Worm (Caenorhabditis elegans) whole organism, L4 larva: Measurements from ENCODE around the gene ceh-90.

Experiments
- F37D6.2 ChIP-seq: sonication (generic microtip); optimal IDR thresholded peaks from 2 replicates; lab custom pipeline; 2016; ENCODE audit warnings: mild to moderate bottlenecking, missing genetic modification characterization, missing compliant biosample characterization
- F49E8.2 ChIP-seq: sonication (generic microtip); optimal IDR thresholded peaks from 2 replicates; lab custom pipeline; 2016; ENCODE audit warnings: missing compliant biosample characterization, mild to moderate bottlenecking, missing genetic modification characterization, borderline replicate concordance
- T20F7.1 ChIP-seq: fragments of 200-800 bp; sonication (Bioruptor generic); optimal IDR thresholded peaks from 2 replicates; lab custom pipeline; 2018; ENCODE audit warnings: mild to moderate bottlenecking, missing genetic modification characterization, missing compliant biosample characterization
- ZK337.2 ChIP-seq: fragments of 200-800 bp; sonication (Bioruptor generic); IDR thresholded peaks from 2 replicates; pipeline ENCODE4 v1.3.6; 2022; ENCODE audit warnings: missing genetic modification reagents, missing genetic modification characterization, missing compliant biosample characterization
- aha-1 ChIP-seq: fragments of 150-350 bp; peaks from one replicate; lab custom pipeline; 2014; ENCODE audit warnings: missing biosample characterization, missing genetic modification characterization
- ceh-44 ChIP-seq: fragments of 200-800 bp; sonication (Bioruptor generic); IDR thresholded peaks from 2 replicates; pipeline ENCODE4 v1.3.6; 2022; ENCODE audit warnings: missing genetic modification reagents, missing genetic modification characterization, missing compliant biosample characterization
- ceh-82 ChIP-seq: sonication (generic microtip); optimal IDR thresholded peaks from 2 replicates; lab custom pipeline; 2017; ENCODE audit warnings: missing biosample characterization, missing genetic modification characterization
- daf-16 ChIP-seq, 3 experiments: sonication (generic microtip); optimal IDR thresholded peaks; 2 replicates each; lab custom pipeline; 2016 to 2017; ENCODE audit warnings: missing genetic modification characterization in 3 of 3, missing genetic modification reagents in 3 of 3, mild to moderate bottlenecking in 2 of 3, missing compliant biosample characterization in 2 of 3, missing biosample characterization in 1 of 3, moderate library complexity in 1 of 3
- daf-19 ChIP-seq: fragments of 200-800 bp; sonication (Bioruptor generic); conservative IDR thresholded peaks from 2 replicates; pipeline ENCODE4 v1.3.6; 2022; ENCODE audit warnings: missing genetic modification characterization, missing compliant biosample characterization
- dmd-6 ChIP-seq: fragments of 200-800 bp; sonication (Bioruptor generic); IDR thresholded peaks from 2 replicates; pipeline ENCODE4 v1.3.6; 2022; ENCODE audit warnings: missing genetic modification reagents, missing genetic modification characterization, missing compliant biosample characterization
- dve-1 ChIP-seq: sonication (generic microtip); optimal IDR thresholded peaks from 2 replicates; lab custom pipeline; 2017; ENCODE audit warnings: antibody characterized with exemption, mild to moderate bottlenecking, missing genetic modification characterization, missing compliant biosample characterization; ENCODE audit not compliant: insufficient read depth
- egl-43 ChIP-seq: fragments of 200-800 bp; sonication (Bioruptor generic); IDR thresholded peaks from 2 replicates; pipeline ENCODE4 v1.3.6; 2022; ENCODE audit warnings: missing genetic modification reagents, missing genetic modification characterization, missing compliant biosample characterization
- fos-1 ChIP-seq: fragments of 150-350 bp; optimal IDR thresholded peaks from 2 replicates; lab custom pipeline; 2014; ENCODE audit warnings: missing biosample characterization, missing genetic modification characterization
- hif-1 ChIP-seq, 2 experiments: sonication (generic microtip); optimal IDR thresholded peaks; 2 replicates each; lab custom pipeline; 2016 to 2017; ENCODE audit warnings: missing compliant biosample characterization in 2 of 2, missing genetic modification characterization in 2 of 2, missing genetic modification reagents in 2 of 2, missing genotype in 2 of 2, mild to moderate bottlenecking in 1 of 2
- hlh-11 ChIP-seq: fragments of 200-800 bp; sonication (Bioruptor generic); optimal IDR thresholded peaks from 2 replicates; lab custom pipeline; 2018; ENCODE audit warnings: mild to moderate bottlenecking, missing genetic modification characterization, missing compliant biosample characterization
- hlh-30 ChIP-seq: sonication (generic microtip); optimal IDR thresholded peaks from 2 replicates; lab custom pipeline; 2017; ENCODE audit warnings: antibody characterized with exemption, mild to moderate bottlenecking, missing genetic modification characterization, missing compliant biosample characterization; ENCODE audit not compliant: insufficient read depth
- lin-1 ChIP-seq: fragments of 200-800 bp; sonication (Bioruptor generic); IDR thresholded peaks from 2 replicates; pipeline ENCODE4 v1.3.6; 2022; ENCODE audit warnings: missing genetic modification reagents, missing genetic modification characterization, missing compliant biosample characterization
- lin-15B ChIP-seq: fragments of 150-350 bp; sonication (generic microtip); optimal IDR thresholded peaks from 3 replicates; lab custom pipeline; 2014; ENCODE audit warnings: missing biosample characterization, missing genetic modification characterization
- lin-38 ChIP-seq: fragments of 200-800 bp; sonication (Bioruptor generic); IDR thresholded peaks from 2 replicates; pipeline ENCODE4 v1.3.6; 2022; ENCODE audit warnings: missing genetic modification reagents, missing genetic modification characterization, missing compliant biosample characterization
- mdl-1 ChIP-seq, 2 experiments: fragments of 150-350 bp in 1 of 2; sonication (generic microtip) in 1 of 2; optimal IDR thresholded peaks; 2 replicates each; lab custom pipeline; 2014 to 2017; ENCODE audit warnings: missing biosample characterization in 2 of 2, missing genetic modification characterization in 2 of 2
- mep-1 ChIP-seq: fragments of 150-350 bp; sonication (generic microtip); optimal IDR thresholded peaks from 3 replicates; lab custom pipeline; 2014; ENCODE audit warnings: missing biosample characterization, missing genetic modification characterization
- mes-2 ChIP-seq: sonication (generic microtip); optimal IDR thresholded peaks from 2 replicates; lab custom pipeline; 2016; ENCODE audit warnings: missing genotype, mild to moderate bottlenecking, missing genetic modification characterization, missing compliant biosample characterization; ENCODE audit not compliant: poor library complexity, severe bottlenecking
- nhr-102 ChIP-seq: sonication (generic microtip); optimal IDR thresholded peaks from 2 replicates; lab custom pipeline; 2016; ENCODE audit warnings: mild to moderate bottlenecking, missing genetic modification characterization, moderate library complexity, missing compliant biosample characterization
- nhr-28 ChIP-seq: fragments of 150-350 bp; optimal IDR thresholded peaks from 2 replicates; lab custom pipeline; 2014; ENCODE audit warnings: missing biosample characterization, missing genetic modification characterization
- nhr-41 ChIP-seq: fragments of 200-800 bp; sonication (Bioruptor generic); IDR thresholded peaks from 2 replicates; pipeline ENCODE4 v1.3.6; 2022; ENCODE audit warnings: missing genetic modification reagents, missing genetic modification characterization, missing compliant biosample characterization
- nhr-42 ChIP-seq: fragments of 200-800 bp; sonication (Bioruptor generic); IDR thresholded peaks from 2 replicates; pipeline ENCODE4 v1.3.6; 2022; ENCODE audit warnings: missing genetic modification characterization, missing compliant biosample characterization
- nhr-6 ChIP-seq: fragments of 150-350 bp; optimal IDR thresholded peaks from 2 replicates; lab custom pipeline; 2014; ENCODE audit warnings: missing biosample characterization, missing genetic modification characterization
- nhr-77 ChIP-seq: fragments of 150-350 bp; optimal IDR thresholded peaks from 2 replicates; lab custom pipeline; 2014; ENCODE audit warnings: missing biosample characterization, missing genetic modification characterization
- php-3 ChIP-seq: fragments of 200-800 bp; sonication (Bioruptor generic); IDR thresholded peaks from 2 replicates; pipeline ENCODE4 v1.3.6; 2022; ENCODE audit warnings: missing genetic modification reagents, missing genetic modification characterization, missing compliant biosample characterization
- snpc-4 ChIP-seq: fragments of 150-350 bp; optimal IDR thresholded peaks from 2 replicates; lab custom pipeline; 2014; ENCODE audit warnings: missing biosample characterization, missing genetic modification characterization
- unc-62 ChIP-seq, 3 experiments: fragments of 150-350 bp in 1 of 3; sonication (generic microtip); optimal IDR thresholded peaks in 2 of 3; peaks in 1 of 3; 1 replicate in 1 of 3; 2 replicates in 2 of 3; lab custom pipeline; 2014 to 2017; ENCODE audit warnings: missing biosample characterization in 3 of 3, missing genetic modification characterization in 3 of 3, missing genetic modification reagents in 3 of 3, missing genotype in 1 of 3
- zfp-3 ChIP-seq: fragments of 200-800 bp; sonication (Bioruptor generic); conservative IDR thresholded peaks from 2 replicates; pipeline ENCODE4 v1.3.6; 2022; ENCODE audit warnings: missing genetic modification reagents, missing genetic modification characterization, missing compliant biosample characterization
- zip-11 ChIP-seq: fragments of 200-800 bp; sonication (Bioruptor generic); IDR thresholded peaks from 2 replicates; pipeline ENCODE4 v1.3.6; 2022; ENCODE audit warnings: missing genetic modification characterization, missing compliant biosample characterization
- ztf-7 ChIP-seq: fragments of 150-350 bp; optimal IDR thresholded peaks from 2 replicates; lab custom pipeline; 2014; ENCODE audit warnings: missing biosample characterization, missing genetic modification characterization

Gene ceh-90

DNA sequence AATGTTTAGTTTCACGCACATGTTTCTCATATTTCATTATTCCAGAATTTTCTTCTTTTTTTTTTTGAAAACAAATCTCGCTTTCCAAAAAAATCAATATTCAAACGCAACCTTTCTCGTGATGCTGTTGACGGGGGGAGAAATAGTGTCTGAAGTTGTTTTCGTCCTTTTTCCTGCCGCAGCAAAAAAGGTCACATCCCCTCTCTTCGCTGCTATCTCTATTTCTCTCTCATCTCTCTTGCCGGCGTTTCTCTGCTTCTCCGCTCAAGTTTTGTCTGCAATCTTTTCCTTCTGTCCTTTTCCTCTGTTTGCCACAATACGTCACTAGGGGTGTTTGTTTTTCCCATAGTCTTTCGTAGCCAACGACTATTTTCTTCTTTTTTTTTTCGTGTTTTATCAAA lies 10.1 kb downstream of the ceh-90 start (continued):
- TF ChIP-seq F49E8.2 (tag; lab: Kevin White, UChicago) (no peak), dve-1 (peak; percentile 91), nhr-41 (GFP tag; lab: Robert Waterston, UW) (0 out of 2 replicates have a peak, but pooled peaks have one; percentile 33), lin-1 (GFP tag; lab: Robert Waterston, UW) (0 out of 2 replicates have a peak, but pooled peaks have one; percentile 30), snpc-4 (tag; lab: Kevin White, UChicago) (no peak), F37D6.2 (tag; lab: Kevin White, UChicago) (peak; percentile 16), aha-1 (tag; lab: Kevin White, UChicago) (peak; percentile 18), mes-2 (peak; percentile 66), T20F7.1 (GFP tag; lab: Kevin White, UChicago) (peak; percentile 48), mep-1 (tag; lab: Kevin White, UChicago) (peak; percentile 88), nhr-42 (GFP tag; lab: Robert Waterston, UW) (peak; percentile 41; the same call in 1 of the 2 replicates), nhr-102 (tag; lab: Kevin White, UChicago) (peak; percentile 22), ztf-7 (tag; lab: Kevin White, UChicago) (peak; percentile 2), dmd-6 (GFP tag; lab: Robert Waterston, UW) (peak; percentile 73)

DNA sequence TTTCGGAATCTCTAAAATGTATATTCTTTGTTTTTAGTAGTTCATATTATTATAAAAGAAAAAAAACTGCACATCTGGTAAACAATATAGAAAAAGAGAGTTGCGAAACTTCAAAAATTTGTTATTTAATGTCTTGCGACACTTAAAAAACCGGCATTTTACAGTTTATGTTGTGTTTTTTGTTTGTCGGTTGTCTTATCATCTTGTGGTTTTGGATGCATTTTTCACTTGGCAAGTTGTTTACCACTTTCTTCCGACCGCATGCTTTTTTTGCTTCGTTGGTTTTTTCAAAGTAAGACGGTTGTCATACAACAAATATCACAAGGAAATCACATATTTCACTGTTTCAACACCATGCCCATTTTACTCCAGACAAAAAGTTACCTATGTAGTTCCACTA lies 11.2 kb downstream of the ceh-90 start:
- TF ChIP-seq nhr-77 (tag; lab: Kevin White, UChicago), result peak; percentile 43
- TF ChIP-seq hif-1 (tag; optimal IDR thresholded peaks at IDR 0.05; lab: Kevin White, UChicago), result no peak
- no peak for TF ChIP-seq ceh-44 (GFP tag; lab: Robert Waterston, UW)
- TF ChIP-seq unc-62 (GFP tag; optimal IDR thresholded peaks at IDR 0.05 in 1 of 2; lab: Kevin White, UChicago), result peak in 1 of 2 experiments; percentile 65
- TF ChIP-seq unc-62 (tag; optimal IDR thresholded peaks at IDR 0.05; lab: Kevin White, UChicago), result no peak
- 0 out of 2 replicates have a peak, but pooled peaks have one; percentile 17 for TF ChIP-seq dmd-6 (GFP tag; lab: Robert Waterston, UW)
- TF ChIP-seq ZK337.2 (GFP tag; lab: Robert Waterston, UW), result no peak
- TF ChIP-seq ztf-7 (tag; lab: Kevin White, UChicago), result no peak
- no peak for TF ChIP-seq lin-15B (tag; lab: Kevin White, UChicago)
- TF ChIP-seq nhr-28 (tag; lab: Kevin White, UChicago), result peak; percentile 38
- TF ChIP-seq hlh-30, result peak; percentile 77
- TF ChIP-seq mdl-1 (tag; optimal IDR thresholded peaks at IDR 0.05; lab: Kevin White, UChicago), result peak in 1 of 2 experiments; percentile 58
- no peak for TF ChIP-seq daf-19 (GFP tag; lab: Robert Waterston, UW)
- peak; percentile 74 for TF ChIP-seq dve-1
- no peak for TF ChIP-seq zfp-3 (GFP tag; lab: Robert Waterston, UW)
- no peak for TF ChIP-seq daf-16 (GFP tag; optimal IDR thresholded peaks at IDR 0.05; lab: Kevin White, UChicago)
- TF ChIP-seq daf-16 (tag; optimal IDR thresholded peaks at IDR 0.05; lab: Kevin White, UChicago), result peak; percentile 98
- TF ChIP-seq egl-43, result no peak
- no peak for TF ChIP-seq fos-1 (tag; lab: Kevin White, UChicago)
- TF ChIP-seq ceh-82, result no peak
- no peak for TF ChIP-seq zip-11 (GFP tag; lab: Robert Waterston, UW)
- TF ChIP-seq hlh-11, result peak; percentile 2
- TF ChIP-seq php-3, result no peak

ce11 chrX:14141896-14142392 lies 14.9 kb downstream of the ceh-90 start, which contains the start of gene ceh-89:
Gene ceh-89, plus strand, starts transcription at chrX:14141946.
- TF ChIP-seq nhr-6 (tag; lab: Kevin White, UChicago) (no peak), lin-38 (GFP tag; lab: Robert Waterston, UW) (no peak), F49E8.2 (tag; lab: Kevin White, UChicago) (no peak), mep-1 (tag; lab: Kevin White, UChicago) (no peak), nhr-28 (tag; lab: Kevin White, UChicago) (no peak), aha-1 (tag; lab: Kevin White, UChicago) (peak; percentile 95)
